Worm (Caenorhabditis elegans): ENCODE results near the gene Y43C5A.2.

DNA sequence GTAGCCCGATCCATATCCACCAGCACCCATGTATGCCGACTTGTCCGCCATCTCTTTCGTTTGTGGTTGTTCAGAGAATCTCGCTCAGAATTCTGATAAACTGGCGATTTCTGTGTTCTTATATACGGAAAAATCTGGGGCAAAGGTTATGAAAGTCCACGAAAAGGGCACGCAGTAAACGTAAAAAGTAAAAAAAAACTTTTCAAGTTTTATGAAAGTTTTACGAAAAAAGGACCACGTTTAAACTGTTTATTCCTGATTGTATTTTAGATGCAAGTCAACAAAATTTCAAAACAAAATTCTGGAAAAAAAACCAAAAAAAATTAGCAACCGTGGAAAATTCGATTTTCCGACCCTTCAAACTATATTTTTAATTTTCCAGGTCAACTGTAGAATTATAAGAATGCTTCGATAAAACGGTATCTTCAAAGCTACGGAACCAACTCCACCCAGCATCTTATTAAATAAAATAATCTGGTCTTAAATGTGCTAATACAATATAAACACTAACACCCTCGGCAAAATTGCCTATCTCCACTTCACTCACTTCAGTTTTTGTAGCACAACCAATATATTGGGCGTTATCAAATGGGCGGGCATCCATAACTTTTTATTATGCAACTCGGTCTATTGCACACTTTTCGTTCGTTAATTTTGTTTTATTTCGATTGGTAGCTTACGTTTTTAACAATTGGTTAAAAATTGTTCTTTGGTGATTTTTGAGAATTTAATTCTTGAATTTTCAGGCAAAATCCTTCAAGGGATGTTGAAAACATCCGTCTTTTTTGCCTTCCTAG, at the start of gene Y43C5A.2, which contains the start of gene nspd-7:
- TF ChIP-seq him-1 (tag; optimal IDR thresholded peaks at IDR 0.05) (no peak), dao-5 (tag; optimal IDR thresholded peaks at IDR 0.05) (no peak)

Measured in whole organism, L4/young adult.